Fruit fly (Drosophila melanogaster) whole organism, adult: ENCODE results near the gene CG11409.

Source experiments
- CG11617 ChIP-seq: fragments of 200-800 bp; sonication (Bioruptor generic); optimal IDR thresholded peaks from 2 replicates; lab custom pipeline; 2017; ENCODE audit warnings: mild to moderate bottlenecking, missing biosample characterization, missing genetic modification reagents, missing genetic modification characterization
- CG12768 ChIP-seq: fragments of 200-800 bp; sonication (Bioruptor generic); optimal IDR thresholded peaks from 2 replicates; lab custom pipeline; 2017; ENCODE audit warnings: missing biosample characterization, missing genetic modification characterization, mild to moderate bottlenecking, moderate library complexity, missing genetic modification reagents
- CG14711 ChIP-seq: fragments of 200-800 bp; sonication (Bioruptor generic); optimal IDR thresholded peaks from 2 replicates; lab custom pipeline; 2018; ENCODE audit warnings: missing biosample characterization, mild to moderate bottlenecking, missing genetic modification characterization, moderate library complexity
- CG1620 ChIP-seq: fragments of 200-800 bp; sonication (Bioruptor generic); optimal IDR thresholded peaks from 2 replicates; lab custom pipeline; 2016; ENCODE audit warnings: missing biosample characterization, missing genetic modification characterization
- CG33017 ChIP-seq: fragments of 200-800 bp; sonication (Bioruptor generic); optimal IDR thresholded peaks from 2 replicates; lab custom pipeline; 2018; ENCODE audit warnings: missing biosample characterization, mild to moderate bottlenecking, missing genetic modification characterization, moderate library complexity
- CG5204 ChIP-seq: fragments of 200-800 bp; sonication (Bioruptor generic); optimal IDR thresholded peaks from 2 replicates; lab custom pipeline; 2016; ENCODE audit warnings: missing biosample characterization, missing genetic modification characterization
- CG7045 ChIP-seq: fragments of 200-800 bp; sonication (Bioruptor generic); optimal IDR thresholded peaks from 2 replicates; lab custom pipeline; 2017; ENCODE audit warnings: missing biosample characterization, mild to moderate bottlenecking, missing genetic modification characterization
- CG7101 ChIP-seq: fragments of 200-800 bp; sonication (Bioruptor generic); optimal IDR thresholded peaks from 2 replicates; lab custom pipeline; 2018; ENCODE audit warnings: missing biosample characterization, mild to moderate bottlenecking, missing genetic modification characterization, moderate library complexity
- Clk ChIP-seq: fragments of 200-800 bp; sonication (Bioruptor generic); optimal IDR thresholded peaks from 2 replicates; lab custom pipeline; 2017; ENCODE audit warnings: missing biosample characterization, missing genetic modification characterization
- Crg-1 ChIP-seq: fragments of 200-800 bp; sonication (Bioruptor generic); optimal IDR thresholded peaks from 2 replicates; lab custom pipeline; 2016; ENCODE audit warnings: missing biosample characterization, missing genetic modification characterization
- Hr96 ChIP-seq: fragments of 200-800 bp; sonication (Bioruptor generic); optimal IDR thresholded peaks from 2 replicates; lab custom pipeline; 2016; ENCODE audit warnings: missing biosample characterization, missing genetic modification characterization
- Mnt ChIP-seq: fragments of 200-800 bp; sonication (Bioruptor generic); optimal IDR thresholded peaks from 2 replicates; lab custom pipeline; 2016; ENCODE audit warnings: missing biosample characterization, mild to moderate bottlenecking, missing genetic modification characterization
- bab1 ChIP-seq: fragments of 200-800 bp; sonication (Bioruptor generic); optimal IDR thresholded peaks from 3 replicates; lab custom pipeline; 2019; ENCODE audit warnings: missing biosample characterization, mild to moderate bottlenecking, missing genetic modification characterization, moderate library complexity
- cic ChIP-seq: fragments of 200-800 bp; sonication (Bioruptor generic); optimal IDR thresholded peaks from 2 replicates; lab custom pipeline; 2017; ENCODE audit warnings: missing biosample characterization, mild to moderate bottlenecking, missing genetic modification characterization, moderate library complexity
- cnc ChIP-seq, 2 experiments: fragments of >200 bp; optimal IDR thresholded peaks; 2 replicates each; lab custom pipeline; 2017
- kay ChIP-seq: fragments of 200-800 bp; sonication (Bioruptor generic); peaks from one replicate; lab custom pipeline; 2016; ENCODE audit warnings: missing biosample characterization, missing genetic modification characterization, borderline replicate concordance
- ovo ChIP-seq: fragments of 200-800 bp; sonication (Bioruptor generic); optimal IDR thresholded peaks from 2 replicates; lab custom pipeline; 2016; ENCODE audit warnings: missing biosample characterization, missing genetic modification characterization
- pad ChIP-seq: fragments of 200-800 bp; sonication (Bioruptor generic); optimal IDR thresholded peaks from 3 replicates; lab custom pipeline; 2017; ENCODE audit warnings: missing biosample characterization, missing genetic modification characterization, mild to moderate bottlenecking, moderate library complexity, missing genetic modification reagents
- tj ChIP-seq: fragments of 200-800 bp; sonication (Bioruptor generic); optimal IDR thresholded peaks from 3 replicates; lab custom pipeline; 2017; ENCODE audit warnings: missing biosample characterization, mild to moderate bottlenecking, missing genetic modification characterization, moderate library complexity
- toe ChIP-seq: fragments of 200-800 bp; sonication (Bioruptor generic); optimal IDR thresholded peaks from 2 replicates; lab custom pipeline; 2016; ENCODE audit warnings: missing biosample characterization, missing genetic modification characterization

The CG11409 gene

dm6 chrX:1341944-1342392 lies 581 bp upstream of the CG11409 start, which contains the start of gene Naa30A:
TSS of gene Naa30A (plus strand) at chrX:1342106.
- TF ChIP-seq cic (GFP tag; lab: Kevin White, UChicago) = peak; percentile 1
- peak; percentile 16 for TF ChIP-seq tj
- TF ChIP-seq toe (GFP tag; lab: Kevin White, UChicago) = no peak
- peak; percentile 7 for TF ChIP-seq CG7101
- TF ChIP-seq Hr96 (GFP tag; lab: Kevin White, UChicago) = no peak
- peak; percentile 59 for TF ChIP-seq Mnt
- TF ChIP-seq CG33017 (tag; lab: Kevin White, UChicago) = no peak
- TF ChIP-seq bab1 = peak; percentile 42
- peak; percentile 11 for TF ChIP-seq CG11617 (GFP tag; lab: Kevin White, UChicago)

- TF ChIP-seq cic (GFP tag; lab: Kevin White, UChicago) = no peak
- no peak for TF ChIP-seq CG12768 (GFP tag; lab: Kevin White, UChicago)
- TF ChIP-seq CG5204 (GFP tag; lab: Kevin White, UChicago) = no peak
- TF ChIP-seq Clk (GFP tag; lab: Kevin White, UChicago) = no peak
- TF ChIP-seq kay (GFP tag; lab: Kevin White, UChicago) = no peak
- no peak for TF ChIP-seq CG33017 (tag; lab: Kevin White, UChicago)
- TF ChIP-seq CG7045 = no peak
- no peak for TF ChIP-seq Hr96 (GFP tag; lab: Kevin White, UChicago)
- no peak for TF ChIP-seq cnc (optimal IDR thresholded peaks at IDR 0.05; lab: Kevin White, UChicago)
- TF ChIP-seq Crg-1 = no peak
- TF ChIP-seq Mnt = no peak
- no peak for TF ChIP-seq pad (GFP tag; lab: Kevin White, UChicago)
- no peak for TF ChIP-seq toe (GFP tag; lab: Kevin White, UChicago)
- TF ChIP-seq bab1 = no peak
- no peak for TF ChIP-seq CG14711 (tag; lab: Kevin White, UChicago)
- TF ChIP-seq CG1620 (GFP tag; lab: Kevin White, UChicago) = no peak
- no peak for TF ChIP-seq ovo (GFP tag; lab: Kevin White, UChicago)
- TF ChIP-seq CG11617 (GFP tag; lab: Kevin White, UChicago) = no peak
- no peak for TF ChIP-seq tj
- TF ChIP-seq CG7101 = no peak
These were observed 3.4 kb downstream of the CG11409 start for dm6 chrX:1337998-1338397.

- TF ChIP-seq CG33017 (tag; lab: Kevin White, UChicago) (no peak), Crg-1 (peak; percentile 47), toe (GFP tag; lab: Kevin White, UChicago) (no peak), ovo (GFP tag; lab: Kevin White, UChicago) (peak; percentile 75), bab1 (peak; percentile 82), CG1620 (GFP tag; lab: Kevin White, UChicago) (peak; percentile 37), CG5204 (GFP tag; lab: Kevin White, UChicago) (no peak), pad (GFP tag; lab: Kevin White, UChicago) (peak; percentile 12), cnc (optimal IDR thresholded peaks at IDR 0.05; lab: Kevin White, UChicago) (no peak), Mnt (no peak), Clk (GFP tag; lab: Kevin White, UChicago) (no peak), tj (no peak), CG7101 (peak; percentile 19), CG14711 (tag; lab: Kevin White, UChicago) (no peak), CG11617 (GFP tag; lab: Kevin White, UChicago) (no peak)
These were observed 19.2 kb downstream of the CG11409 start, which contains the start of gene DAAM for dm6 chrX:1322214-1322613. TSS of gene DAAM (minus strand) at chrX:1322362.

dm6 chrX:1321664-1322063 lies 19.7 kb downstream of the CG11409 start:
- peak; percentile 38 for TF ChIP-seq pad (GFP tag; lab: Kevin White, UChicago)
- no peak for TF ChIP-seq cnc (optimal IDR thresholded peaks at IDR 0.05; lab: Kevin White, UChicago)
- peak; percentile 60 for TF ChIP-seq ovo (GFP tag; lab: Kevin White, UChicago)

- TF ChIP-seq bab1 = no peak
- TF ChIP-seq pad (GFP tag; lab: Kevin White, UChicago) = no peak
- TF ChIP-seq CG7101 = no peak
- TF ChIP-seq kay (GFP tag; lab: Kevin White, UChicago) = no peak
- TF ChIP-seq Mnt = no peak
- TF ChIP-seq CG11617 (GFP tag; lab: Kevin White, UChicago) = no peak
- TF ChIP-seq cnc (optimal IDR thresholded peaks at IDR 0.05; lab: Kevin White, UChicago) = no peak
- no peak for TF ChIP-seq CG1620 (GFP tag; lab: Kevin White, UChicago)
- no peak for TF ChIP-seq CG5204 (GFP tag; lab: Kevin White, UChicago)
- no peak for TF ChIP-seq CG7045
These were observed 20.3 kb downstream of the CG11409 start for dm6 chrX:1321043-1321442.

dm6 chrX:1320144-1320981 lies 21.0 kb downstream of the CG11409 start:
- TF ChIP-seq bab1 = no peak
- no peak for TF ChIP-seq CG14711 (tag; lab: Kevin White, UChicago)
- TF ChIP-seq pad (GFP tag; lab: Kevin White, UChicago) = no peak
- no peak for TF ChIP-seq toe (GFP tag; lab: Kevin White, UChicago)
- no peak for TF ChIP-seq CG7045
- TF ChIP-seq cic (GFP tag; lab: Kevin White, UChicago) = no peak
- no peak for TF ChIP-seq CG11617 (GFP tag; lab: Kevin White, UChicago)
- no peak for TF ChIP-seq Clk (GFP tag; lab: Kevin White, UChicago)
- TF ChIP-seq Crg-1 = no peak
- TF ChIP-seq CG33017 (tag; lab: Kevin White, UChicago) = no peak
- TF ChIP-seq CG1620 (GFP tag; lab: Kevin White, UChicago) = no peak
- no peak for TF ChIP-seq Hr96 (GFP tag; lab: Kevin White, UChicago)
- no peak for TF ChIP-seq Mnt
- TF ChIP-seq CG7101 = no peak
- TF ChIP-seq ovo (GFP tag; lab: Kevin White, UChicago) = no peak
- no peak for TF ChIP-seq tj
- no peak for TF ChIP-seq CG12768 (GFP tag; lab: Kevin White, UChicago)
- TF ChIP-seq kay (GFP tag; lab: Kevin White, UChicago) = no peak
